Worm (Caenorhabditis elegans) whole organism, young adult: ENCODE measurements around the gene bgnt-1.4.

Source experiments
- C17E4.6 ChIP-seq: fragments of 200-800 bp; sonication (Bioruptor generic); IDR thresholded peaks from 2 replicates; pipeline ENCODE4 v1.3.6; 2022; ENCODE audit warnings: missing genetic modification reagents, missing genetic modification characterization, missing compliant biosample characterization
- D2030.7 ChIP-seq: fragments of 200-800 bp; sonication (Bioruptor generic); IDR thresholded peaks from 2 replicates; pipeline ENCODE4 v1.3.6; 2022; ENCODE audit warnings: missing genetic modification reagents, missing genetic modification characterization, missing compliant biosample characterization
- F10E7.11 ChIP-seq: sonication (generic microtip); optimal IDR thresholded peaks from 2 replicates; lab custom pipeline; 2017; ENCODE audit warnings: mild to moderate bottlenecking, missing genetic modification characterization, moderate library complexity, missing compliant biosample characterization
- F22D6.2 ChIP-seq: sonication (generic microtip); optimal IDR thresholded peaks from 2 replicates; lab custom pipeline; 2016; ENCODE audit warnings: mild to moderate bottlenecking, missing genetic modification characterization, missing compliant biosample characterization
- F37B4.10 ChIP-seq: fragments of 200-800 bp; sonication (Bioruptor generic); IDR thresholded peaks from 2 replicates; pipeline ENCODE4 v1.3.6; 2022; ENCODE audit warnings: missing genetic modification characterization, missing compliant biosample characterization
- F49E8.2 ChIP-seq: sonication (generic microtip); optimal IDR thresholded peaks from 3 replicates; lab custom pipeline; 2017; ENCODE audit warnings: missing genetic modification characterization, mild to moderate bottlenecking, missing compliant biosample characterization, antibody characterized with exemption, moderate library complexity; ENCODE audit not compliant: insufficient read depth
- F52B5.7 ChIP-seq: sonication (generic microtip); optimal IDR thresholded peaks from 2 replicates; lab custom pipeline; 2016; ENCODE audit warnings: mild to moderate bottlenecking, missing genetic modification characterization, missing compliant biosample characterization
- F57A8.1 ChIP-seq: fragments of 200-800 bp; sonication (Bioruptor generic); optimal IDR thresholded peaks from 2 replicates; lab custom pipeline; 2018; ENCODE audit warnings: mild to moderate bottlenecking, missing genetic modification characterization, moderate library complexity, missing compliant biosample characterization
- Y56A3A.18 ChIP-seq: fragments of 200-800 bp; sonication (Bioruptor generic); IDR thresholded peaks from 2 replicates; pipeline ENCODE4 v1.3.6; 2022; ENCODE audit warnings: missing genetic modification reagents, missing genetic modification characterization, missing compliant biosample characterization
- ZK185.1 ChIP-seq: sonication (generic microtip); optimal IDR thresholded peaks from 2 replicates; lab custom pipeline; 2016; ENCODE audit warnings: mild to moderate bottlenecking, missing genetic modification characterization, missing compliant biosample characterization; ENCODE audit not compliant: poor library complexity, severe bottlenecking
- aptf-3 ChIP-seq: fragments of 200-800 bp; sonication (Bioruptor generic); IDR thresholded peaks from 2 replicates; pipeline ENCODE4 v1.3.6; 2022; ENCODE audit warnings: missing genetic modification characterization, missing compliant biosample characterization
- atf-7 ChIP-seq: sonication (generic microtip); optimal IDR thresholded peaks from 2 replicates; lab custom pipeline; 2017; ENCODE audit warnings: mild to moderate bottlenecking, missing genetic modification characterization, missing compliant biosample characterization
- attf-5 ChIP-seq: fragments of 200-800 bp; sonication (Bioruptor generic); optimal IDR thresholded peaks from 2 replicates; lab custom pipeline; 2018; ENCODE audit warnings: mild to moderate bottlenecking, missing genetic modification characterization, missing compliant biosample characterization
- cebp-1 ChIP-seq, 2 experiments: fragments of 200-800 bp in 1 of 2; sonication (Bioruptor generic) in 1 of 2; sonication (generic microtip) in 1 of 2; IDR thresholded peaks in 1 of 2; optimal IDR thresholded peaks in 1 of 2; 2 replicates each; pipeline versions ENCODE4 v1.3.6 to Lab custom; 2017 to 2022; ENCODE audit warnings: missing compliant biosample characterization in 2 of 2, missing genetic modification characterization in 2 of 2, mild to moderate bottlenecking in 1 of 2, missing genetic modification reagents in 1 of 2, moderate library complexity in 1 of 2
- ceh-27 ChIP-seq: fragments of 200-800 bp; sonication (Bioruptor generic); optimal IDR thresholded peaks from 2 replicates; lab custom pipeline; 2018; ENCODE audit warnings: mild to moderate bottlenecking, missing genetic modification characterization, moderate library complexity, missing compliant biosample characterization
- chd-7 ChIP-seq: sonication (generic microtip); optimal IDR thresholded peaks from 2 replicates; lab custom pipeline; 2016; ENCODE audit warnings: mild to moderate bottlenecking, missing genetic modification characterization, moderate library complexity, missing compliant biosample characterization
- die-1 ChIP-seq: sonication (generic microtip); optimal IDR thresholded peaks from 2 replicates; lab custom pipeline; 2016; ENCODE audit warnings: missing genotype, mild to moderate bottlenecking, missing genetic modification characterization, missing compliant biosample characterization
- dpl-1 ChIP-seq: fragments of 150-350 bp; optimal IDR thresholded peaks from 2 replicates; lab custom pipeline; 2014; ENCODE audit warnings: missing biosample characterization, missing genetic modification reagents, missing genetic modification characterization
- hlh-26 ChIP-seq: fragments of 200-800 bp; sonication (Bioruptor generic); conservative IDR thresholded peaks from 2 replicates; pipeline ENCODE4 v1.3.6; 2022; ENCODE audit warnings: missing genetic modification reagents, missing genetic modification characterization, missing compliant biosample characterization
- hmg-1.2 ChIP-seq: fragments of 200-800 bp; sonication (Bioruptor generic); IDR thresholded peaks from 2 replicates; pipeline ENCODE4 v1.3.6; 2022; ENCODE audit warnings: missing genetic modification reagents, missing genetic modification characterization, missing compliant biosample characterization
- hsf-1 ChIP-seq: fragments of 200-800 bp; sonication (Bioruptor generic); IDR thresholded peaks from 2 replicates; pipeline ENCODE4 v1.3.6; 2022; ENCODE audit warnings: missing genetic modification reagents, missing genetic modification characterization, missing compliant biosample characterization
- lin-35 ChIP-seq, 3 experiments: fragments of 150-350 bp in 2 of 3; sonication (generic microtip) in 1 of 3; optimal IDR thresholded peaks; 2 replicates each; lab custom pipeline; 2014 to 2018; ENCODE audit warnings: missing biosample characterization in 3 of 3, missing genetic modification characterization in 3 of 3, missing genetic modification reagents in 3 of 3
- madf-6 ChIP-seq: fragments of 200-800 bp; sonication (Bioruptor generic); IDR thresholded peaks from 2 replicates; pipeline ENCODE4 v1.3.6; 2022; ENCODE audit warnings: missing genetic modification reagents, missing genetic modification characterization, missing compliant biosample characterization
- mcd-1 ChIP-seq: fragments of 200-800 bp; sonication (Bioruptor generic); IDR thresholded peaks from 2 replicates; pipeline ENCODE4 v1.3.6; 2022; ENCODE audit warnings: missing genetic modification reagents, missing genetic modification characterization, missing compliant biosample characterization
- nfya-1 ChIP-seq: sonication (generic microtip); optimal IDR thresholded peaks from 2 replicates; lab custom pipeline; 2017; ENCODE audit warnings: antibody characterized with exemption, missing compliant biosample characterization, missing genetic modification characterization, borderline replicate concordance; ENCODE audit not compliant: insufficient read depth
- nhr-179 ChIP-seq: sonication (generic microtip); optimal IDR thresholded peaks from 2 replicates; lab custom pipeline; 2016; ENCODE audit warnings: mild to moderate bottlenecking, missing genetic modification characterization, missing compliant biosample characterization
- nhr-90 ChIP-seq: sonication (generic microtip); optimal IDR thresholded peaks from 2 replicates; lab custom pipeline; 2016; ENCODE audit warnings: missing genotype, mild to moderate bottlenecking, missing genetic modification characterization, missing compliant biosample characterization
- repo-1 ChIP-seq: sonication (generic microtip); optimal IDR thresholded peaks from 2 replicates; lab custom pipeline; 2017; ENCODE audit warnings: mild to moderate bottlenecking, missing genetic modification characterization, missing compliant biosample characterization
- snpc-1.1 ChIP-seq: sonication (generic microtip); optimal IDR thresholded peaks from 2 replicates; lab custom pipeline; 2017; ENCODE audit warnings: missing genetic modification characterization, mild to moderate bottlenecking, missing compliant biosample characterization, antibody characterized with exemption, moderate library complexity, missing genotype, missing genetic modification reagents; ENCODE audit not compliant: insufficient read depth
- snpc-1.3 ChIP-seq: sonication (generic microtip); optimal IDR thresholded peaks from 2 replicates; lab custom pipeline; 2017; ENCODE audit warnings: missing genetic modification characterization, mild to moderate bottlenecking, missing compliant biosample characterization, antibody characterized with exemption, moderate library complexity, missing genotype, missing genetic modification reagents; ENCODE audit not compliant: insufficient read depth
- snpc-3.4 ChIP-seq: sonication (generic microtip); optimal IDR thresholded peaks from 2 replicates; lab custom pipeline; 2017; ENCODE audit warnings: missing genetic modification characterization, mild to moderate bottlenecking, missing compliant biosample characterization, antibody characterized with exemption, moderate library complexity, missing genotype, missing genetic modification reagents
- snpc-4 ChIP-seq, 5 experiments: fragments of 150-350 bp in 1 of 5; sonication (generic microtip) in 4 of 5; optimal IDR thresholded peaks; 2 replicates each; lab custom pipeline; 2014 to 2018; ENCODE audit warnings: missing genetic modification characterization in 5 of 5, missing biosample characterization in 3 of 5, antibody characterized with exemption in 2 of 5, mild to moderate bottlenecking in 2 of 5, missing compliant biosample characterization in 2 of 5, missing genotype in 2 of 5, moderate library complexity in 2 of 5, missing genetic modification reagents in 1 of 5
- xnd-1 ChIP-seq: sonication (generic microtip); optimal IDR thresholded peaks from 2 replicates; lab custom pipeline; 2016; ENCODE audit warnings: missing genotype, missing genetic modification reagents, missing genetic modification characterization, missing compliant biosample characterization
- zfh-2 ChIP-seq: fragments of 200-800 bp; sonication (Bioruptor generic); conservative IDR thresholded peaks from 2 replicates; pipeline ENCODE4 v1.3.6; 2022; ENCODE audit warnings: missing genetic modification reagents, missing genetic modification characterization, missing compliant biosample characterization
- ztf-22 ChIP-seq: fragments of 200-800 bp; sonication (Bioruptor generic); optimal IDR thresholded peaks from 2 replicates; lab custom pipeline; 2018; ENCODE audit warnings: mild to moderate bottlenecking, missing genetic modification characterization, moderate library complexity, missing compliant biosample characterization
- ztf-25 ChIP-seq: fragments of 200-800 bp; sonication (Bioruptor generic); IDR thresholded peaks from 2 replicates; pipeline ENCODE4 v1.3.6; 2022; ENCODE audit warnings: missing genetic modification reagents, missing genetic modification characterization, missing compliant biosample characterization
- ztf-6 ChIP-seq: fragments of 200-800 bp; sonication (Bioruptor generic); IDR thresholded peaks from 2 replicates; pipeline ENCODE4 v1.3.6; 2022; ENCODE audit warnings: missing genetic modification reagents, missing genetic modification characterization, missing compliant biosample characterization

Gene bgnt-1.4

ce11 chrV:4794308-4794707, 33.5 kb downstream of the bgnt-1.4 start, which contains the start of gene R02F11.2:
TSS of gene R02F11.2 (plus strand) at chrV:4794599.
- TF ChIP-seq F52B5.7 (tag; lab: Kevin White, UChicago): no peak

ce11 chrV:4800794-4801193, 40.0 kb downstream of the bgnt-1.4 start, which contains the start of gene R02F11.1:
TSS of gene R02F11.1 (plus strand) at chrV:4801094.
- 0 out of 2 replicates have a peak, but pooled peaks have one; percentile 22 for TF ChIP-seq hsf-1 (GFP tag; lab: Robert Waterston, UW)
- no peak for TF ChIP-seq F49E8.2 (tag; lab: Kevin White, UChicago)
- TF ChIP-seq, all 124 proteins: peak for 1

DNA sequence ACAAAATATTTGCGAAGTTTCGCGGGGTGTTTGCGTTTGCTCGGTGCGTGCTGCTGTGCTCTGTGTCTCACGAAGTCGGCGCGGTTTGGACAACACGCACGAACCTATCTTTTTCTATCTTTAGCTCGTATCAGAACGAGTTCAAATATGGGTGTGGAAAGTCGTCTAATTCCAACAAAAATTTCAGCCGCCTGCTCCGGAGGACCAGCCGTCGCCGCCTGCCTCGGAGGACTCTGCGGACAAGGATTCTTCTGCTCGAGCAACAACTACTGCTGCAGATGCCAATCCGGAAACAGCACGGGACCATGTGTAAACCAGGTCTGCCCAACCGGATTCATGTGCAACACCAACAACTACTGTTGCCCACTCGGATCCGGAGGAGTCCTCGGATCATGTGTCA, 41.2 kb downstream of the bgnt-1.4 start:
- TF ChIP-seq zfh-2 (GFP tag; lab: Robert Waterston, UW) (peak; percentile 71), D2030.7 (GFP tag; lab: Robert Waterston, UW) (no peak), ztf-25 (GFP tag; lab: Robert Waterston, UW) (0 out of 2 replicates have a peak, but pooled peaks have one; percentile 10), ztf-6 (GFP tag; lab: Robert Waterston, UW) (no peak), C17E4.6 (GFP tag; lab: Robert Waterston, UW) (no peak), hlh-26 (no peak)

DNA sequence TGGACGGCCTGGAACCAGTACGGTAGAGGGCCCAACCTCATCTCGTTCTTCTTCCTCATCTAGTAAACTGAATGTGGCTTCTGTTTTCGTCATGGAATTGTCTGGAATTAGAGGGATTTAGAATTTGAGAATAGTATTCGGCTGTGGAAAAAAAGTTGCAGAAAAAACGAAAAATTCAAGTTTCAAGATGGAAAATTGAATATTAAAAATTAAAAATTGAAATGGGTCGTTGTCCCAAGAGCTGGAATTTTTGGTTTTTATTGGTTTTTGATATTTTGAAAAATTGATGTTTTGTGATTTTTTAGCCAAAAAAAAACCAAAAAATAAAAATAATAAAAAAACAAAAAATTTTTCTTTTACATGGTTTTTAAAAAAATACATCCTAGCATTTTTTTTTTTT, 45.1 kb downstream of the bgnt-1.4 start, which contains the start of gene R02F11.3:
Gene R02F11.3 (minus strand): TSS at position 101 of the 400 bp plus-strand sequence.
- TF ChIP-seq F10E7.11 (tag; lab: Kevin White, UChicago): no peak
- no peak for TF ChIP-seq snpc-3.4
- TF ChIP-seq nhr-179 (tag; lab: Kevin White, UChicago): no peak
- TF ChIP-seq ZK185.1 (tag; lab: Kevin White, UChicago): no peak
- TF ChIP-seq ceh-27: no peak
- TF ChIP-seq die-1 (tag; lab: Kevin White, UChicago): no peak
- TF ChIP-seq ztf-6 (GFP tag; lab: Robert Waterston, UW): no peak
- TF ChIP-seq ztf-22 (GFP tag; lab: Kevin White, UChicago): no peak
- no peak for TF ChIP-seq F22D6.2 (tag; lab: Kevin White, UChicago)
- TF ChIP-seq atf-7: no peak
- TF ChIP-seq, all 124 proteins: peak for 0

DNA sequence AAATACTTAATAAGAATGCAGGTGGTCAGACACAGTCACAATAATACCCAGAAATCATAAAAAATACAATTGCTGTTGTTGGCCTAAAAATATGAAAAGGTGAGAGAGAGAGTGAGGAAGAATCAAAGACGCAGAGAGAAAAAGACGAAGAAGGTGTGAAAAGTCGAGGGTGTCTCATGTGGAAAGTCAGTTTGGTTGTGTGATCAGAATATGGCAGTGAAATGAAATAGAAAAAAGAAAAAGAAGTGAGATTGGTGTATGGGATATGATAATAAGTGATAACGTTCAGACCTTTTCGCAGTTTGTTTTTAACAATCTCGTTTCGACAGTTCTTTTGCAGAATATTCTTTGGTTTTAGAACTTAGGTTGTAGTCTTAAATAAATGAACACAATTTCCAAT, 46.1 kb downstream of the bgnt-1.4 start:
- TF ChIP-seq snpc-1.3 (tag; lab: Kevin White, UChicago) (no peak), mcd-1 (GFP tag; lab: Robert Waterston, UW) (no peak), nfya-1 (no peak), aptf-3 (no peak), F49E8.2 (tag; lab: Kevin White, UChicago) (no peak), lin-35 (GFP tag; optimal IDR thresholded peaks at IDR 0.05; lab: Kevin White, UChicago) (no peak), repo-1 (tag; lab: Kevin White, UChicago) (no peak), hmg-1.2 (GFP tag; lab: Robert Waterston, UW) (peak; percentile 28; the same call in 1 of the 2 replicates)

DNA sequence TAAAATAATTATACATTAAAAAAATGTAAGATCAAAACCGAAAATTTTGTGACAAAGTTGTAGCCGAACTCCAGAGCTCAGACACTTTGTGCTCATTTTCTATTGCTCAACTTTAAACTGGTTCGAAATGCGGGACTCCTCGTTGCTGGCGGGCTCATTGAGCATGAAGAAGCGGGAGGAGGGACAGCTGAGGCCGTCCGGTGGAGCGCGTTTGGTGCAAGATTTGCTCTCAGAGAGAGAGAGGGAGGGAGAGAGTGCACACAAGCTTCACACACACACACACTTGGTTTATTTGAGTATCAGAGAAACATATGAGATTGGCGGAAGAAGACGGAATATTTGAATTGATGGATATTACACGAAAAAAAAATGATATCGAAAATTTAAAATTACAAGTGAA, 49.9 kb downstream of the bgnt-1.4 start:
- TF ChIP-seq F57A8.1 (GFP tag; lab: Kevin White, UChicago): no peak
- TF ChIP-seq chd-7 (tag; lab: Kevin White, UChicago): no peak
- TF ChIP-seq snpc-1.1 (tag; lab: Kevin White, UChicago): no peak
- TF ChIP-seq attf-5 (GFP tag; lab: Kevin White, UChicago): peak; percentile 12
- no peak for TF ChIP-seq F49E8.2 (tag; lab: Kevin White, UChicago)
- no peak for TF ChIP-seq xnd-1 (tag; lab: Kevin White, UChicago)
- no peak for TF ChIP-seq nhr-179 (tag; lab: Kevin White, UChicago)
- TF ChIP-seq snpc-4 (GFP tag; optimal IDR thresholded peaks at IDR 0.05; lab: Kevin White, UChicago): no peak
- TF ChIP-seq snpc-4 (tag; optimal IDR thresholded peaks at IDR 0.05; lab: Kevin White, UChicago): no peak
- peak; percentile 60 for TF ChIP-seq mcd-1 (GFP tag; lab: Robert Waterston, UW)
- TF ChIP-seq dpl-1 (GFP tag; lab: Kevin White, UChicago): peak; percentile 5
- no peak for TF ChIP-seq cebp-1 (GFP tag; IDR thresholded peaks at IDR 0.05; lab: Robert Waterston, UW)
- TF ChIP-seq cebp-1 (tag; optimal IDR thresholded peaks at IDR 0.05; lab: Kevin White, UChicago): peak; percentile 3
- 0 out of 2 replicates have a peak, but pooled peaks have one; percentile 36 for TF ChIP-seq madf-6 (GFP tag; lab: Robert Waterston, UW)
- TF ChIP-seq nhr-90 (tag; lab: Kevin White, UChicago): no peak
- TF ChIP-seq F37B4.10: no peak
- no peak for TF ChIP-seq Y56A3A.18 (GFP tag; lab: Robert Waterston, UW)
